Fruit fly (Drosophila melanogaster) S2 (cell line): ENCODE results near the gene RpL6.

Source experiments
- CG8478 ChIP-seq: fragments of >200 bp; optimal IDR thresholded peaks from 2 replicates; lab custom pipeline; 2018
- CTCF ChIP-seq, 2 experiments: fragments of >200 bp; optimal IDR thresholded peaks; 2 replicates each; lab custom pipeline; 2018

RpL6 gene

DNA sequence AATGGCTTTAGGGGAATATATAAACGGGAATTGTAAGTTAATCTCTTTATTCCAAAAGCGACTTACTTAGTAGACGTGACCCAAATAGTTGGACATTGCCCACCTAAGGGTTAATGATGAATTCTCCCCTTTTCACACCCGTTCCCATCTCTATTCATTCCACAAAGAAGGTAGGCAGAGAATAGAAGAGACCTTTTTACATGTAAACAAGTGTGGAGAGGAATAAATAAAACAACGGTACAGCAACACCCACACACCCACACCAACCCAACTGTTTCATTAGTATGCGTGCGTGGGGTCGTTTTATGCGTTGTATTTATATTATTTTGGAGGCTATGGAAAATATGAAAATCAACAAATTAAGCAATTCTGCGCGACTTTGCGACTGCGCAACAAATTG is 12.0 kb upstream of the RpL6 start:
- TF ChIP-seq CTCF (optimal IDR thresholded peaks at IDR 0.05; lab: Kevin White, UChicago) (no peak), CG8478 (lab: Kevin White, UChicago) (no peak)

DNA sequence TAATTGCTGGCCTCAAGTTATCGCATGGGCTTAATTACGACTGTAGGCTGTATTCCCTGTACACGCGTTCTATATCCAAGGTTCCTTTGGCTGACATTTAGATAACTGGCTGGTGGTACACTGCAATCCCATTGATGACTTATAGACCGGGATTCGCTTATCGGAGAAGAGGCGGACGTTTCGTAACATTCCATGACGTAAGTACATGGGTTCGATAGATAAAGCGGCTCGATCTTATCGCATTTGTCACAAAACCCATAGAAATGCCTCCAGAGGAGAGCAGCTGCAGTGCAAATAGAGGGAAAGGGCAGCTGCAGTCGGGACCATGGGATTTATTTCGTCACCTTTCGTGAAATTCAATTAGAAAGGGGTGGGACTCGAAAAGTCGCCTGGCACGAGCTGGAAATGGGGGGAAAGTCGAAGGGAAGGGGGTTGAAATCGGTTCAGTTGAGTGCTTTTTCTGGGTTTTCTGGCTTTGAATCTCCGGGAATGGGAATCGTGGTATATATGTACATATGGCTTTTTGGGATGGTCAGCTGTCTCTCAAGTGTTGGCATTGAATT is 11.4 kb upstream of the RpL6 start:
- TF ChIP-seq CTCF (optimal IDR thresholded peaks at IDR 0.05; lab: Kevin White, UChicago) (no peak), CG8478 (lab: Kevin White, UChicago) (no peak)

DNA sequence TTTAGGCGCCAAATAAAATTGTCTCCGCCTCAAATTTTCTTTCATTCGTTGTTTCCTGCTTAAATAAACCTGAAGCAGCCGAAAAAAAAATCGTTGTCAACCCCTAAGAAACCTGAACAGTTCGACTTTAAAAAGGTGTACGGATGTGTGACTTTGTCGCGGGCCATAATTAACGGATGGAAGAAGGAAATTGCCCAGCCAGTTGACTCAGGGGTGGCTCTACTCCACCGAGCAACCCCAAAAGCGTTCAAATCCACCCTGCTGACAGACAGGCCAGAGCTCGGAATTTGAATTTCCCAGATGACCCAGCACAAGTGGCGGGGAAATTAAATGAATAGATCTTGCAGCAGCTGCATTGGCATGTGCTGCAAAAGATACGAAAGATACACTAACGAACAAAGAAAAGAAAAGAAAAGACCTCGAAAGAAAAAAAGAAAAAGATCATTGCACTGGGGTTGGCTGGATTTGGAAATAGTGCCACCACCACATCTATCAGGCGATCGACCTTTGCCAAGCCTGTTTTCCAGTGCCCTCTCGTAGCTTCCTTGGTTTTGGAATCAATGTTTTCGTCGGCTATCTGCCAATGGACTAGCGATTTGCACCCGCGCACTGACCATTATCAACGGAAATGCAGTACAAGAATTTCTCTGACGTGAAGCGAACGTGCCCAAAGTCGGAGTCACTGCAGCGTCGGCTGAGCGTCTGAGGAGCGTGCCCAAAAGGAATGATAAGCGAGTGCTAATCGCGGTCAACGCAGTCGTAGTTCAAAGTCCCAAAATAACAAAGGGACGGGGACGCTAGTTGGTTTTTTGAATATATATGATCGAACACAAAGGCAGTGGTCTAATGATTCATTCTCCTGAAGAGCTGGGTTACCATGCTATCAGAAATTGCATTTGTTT is 10.5 kb upstream of the RpL6 start:
- TF ChIP-seq CG8478 (lab: Kevin White, UChicago) (no peak), CTCF (optimal IDR thresholded peaks at IDR 0.05; lab: Kevin White, UChicago) (no peak)

DNA sequence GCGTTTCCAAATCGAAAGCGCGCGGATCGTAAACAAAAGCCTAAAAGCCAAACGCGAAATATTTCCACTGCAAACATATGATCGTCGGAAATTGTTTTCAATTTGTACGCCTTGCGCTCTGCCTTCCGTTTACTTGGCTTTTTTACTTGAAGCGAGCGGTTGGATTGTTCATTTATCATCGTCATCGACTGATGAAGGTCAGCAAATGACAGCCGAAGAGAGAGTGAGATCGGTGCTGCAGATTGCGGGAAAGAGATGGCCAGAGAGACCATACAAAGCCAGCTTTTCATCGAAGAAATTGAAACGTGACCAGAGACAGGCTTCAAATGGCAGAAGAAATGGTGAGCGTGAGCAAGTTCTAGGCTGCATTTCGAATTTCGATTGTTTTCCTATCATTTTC is 9.8 kb upstream of the RpL6 start:
- TF ChIP-seq CTCF (optimal IDR thresholded peaks at IDR 0.05; lab: Kevin White, UChicago) (no peak), CG8478 (lab: Kevin White, UChicago) (no peak)

DNA sequence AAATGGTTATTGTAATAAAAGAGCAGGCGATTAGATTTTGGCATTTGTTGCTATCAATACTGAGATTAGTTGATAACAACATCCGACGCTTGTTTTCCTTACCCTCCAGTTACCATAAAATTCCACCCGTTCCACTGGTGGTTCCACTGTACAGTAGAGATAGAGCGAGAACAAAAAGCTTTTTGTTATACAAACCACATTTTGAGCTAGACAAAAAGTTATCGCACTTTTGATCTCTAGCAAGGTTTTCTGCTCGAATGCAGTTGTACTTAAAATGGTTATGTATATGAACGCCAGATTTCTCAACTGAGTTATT is 9.1 kb upstream of the RpL6 start:
- no peak for TF ChIP-seq CTCF (optimal IDR thresholded peaks at IDR 0.05; lab: Kevin White, UChicago)
- no peak for TF ChIP-seq CG8478 (lab: Kevin White, UChicago)

DNA sequence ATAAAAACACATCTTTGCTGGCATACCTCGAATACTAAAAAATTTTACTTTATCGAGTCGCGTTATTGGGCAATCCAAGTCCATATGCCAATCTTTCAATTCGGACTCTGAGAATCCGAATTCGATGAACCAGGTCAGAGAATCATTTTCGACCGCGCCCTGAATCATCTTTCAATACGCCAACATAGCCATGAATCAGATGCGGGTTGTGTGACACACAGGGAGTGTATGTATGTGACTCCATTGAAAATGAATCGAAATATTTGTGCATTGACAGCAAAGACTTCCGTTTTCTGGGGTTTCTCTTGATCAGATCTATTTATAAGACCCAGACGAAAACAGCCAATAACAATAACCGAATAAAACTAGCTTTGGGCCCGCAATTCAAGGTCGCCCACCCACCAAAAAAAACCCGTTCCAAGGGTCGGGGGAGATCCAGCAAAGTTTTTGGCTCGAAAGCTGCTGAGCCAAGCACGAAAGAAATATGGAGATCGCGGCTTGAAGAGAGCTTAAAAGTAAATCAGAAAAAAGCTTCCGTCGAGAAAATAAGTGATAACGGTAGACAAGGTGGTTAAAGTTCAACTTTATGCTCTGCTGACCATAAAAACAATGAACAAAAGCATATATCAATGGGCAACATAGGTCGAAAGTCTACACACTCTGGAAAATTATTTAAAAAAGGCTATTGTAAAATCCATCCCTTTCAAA is 8.6 kb upstream of the RpL6 start:
- no peak for TF ChIP-seq CTCF (optimal IDR thresholded peaks at IDR 0.05; lab: Kevin White, UChicago)
- TF ChIP-seq CG8478 (lab: Kevin White, UChicago): no peak

DNA sequence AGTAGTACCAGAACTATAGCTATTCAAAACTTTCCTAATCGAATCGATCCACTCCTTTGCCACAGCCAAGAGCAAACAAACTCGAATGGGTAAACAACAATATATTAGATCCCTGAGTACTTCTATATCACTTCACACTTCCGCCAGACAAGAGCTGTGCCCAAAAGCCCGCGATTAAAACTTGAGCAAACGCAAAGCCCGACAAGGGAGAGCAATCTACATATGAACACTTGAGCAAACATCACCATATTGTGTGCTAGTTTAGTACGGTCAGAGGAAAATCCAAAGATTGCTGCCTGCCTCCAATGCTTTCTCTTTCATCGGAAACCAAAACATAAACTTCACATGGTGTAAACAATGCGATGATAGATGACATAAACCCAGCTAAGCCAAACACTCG is 7.7 kb upstream of the RpL6 start:
- no peak for TF ChIP-seq CTCF (optimal IDR thresholded peaks at IDR 0.05; lab: Kevin White, UChicago)
- TF ChIP-seq CG8478 (lab: Kevin White, UChicago): no peak

DNA sequence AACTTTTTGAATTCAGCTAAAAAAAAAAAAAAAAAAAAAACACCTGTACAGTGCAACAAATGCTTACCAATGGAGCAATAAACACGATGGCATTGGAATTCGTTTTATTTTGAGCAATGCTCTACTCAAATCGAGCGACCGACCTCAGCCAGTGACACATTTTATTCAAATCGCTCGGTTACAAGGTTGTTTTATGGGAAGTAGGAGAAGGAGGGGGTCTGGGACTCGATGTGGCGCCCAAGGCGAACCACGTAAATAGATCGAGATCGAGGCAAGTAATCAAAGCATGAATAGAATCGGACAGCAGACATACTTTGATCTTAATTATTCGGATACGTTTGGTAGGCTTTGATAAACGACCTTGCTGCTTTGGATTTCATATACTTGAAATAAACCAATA is 7.2 kb upstream of the RpL6 start:
- no peak for TF ChIP-seq CTCF (optimal IDR thresholded peaks at IDR 0.05; lab: Kevin White, UChicago)
- TF ChIP-seq CG8478 (lab: Kevin White, UChicago): no peak

DNA sequence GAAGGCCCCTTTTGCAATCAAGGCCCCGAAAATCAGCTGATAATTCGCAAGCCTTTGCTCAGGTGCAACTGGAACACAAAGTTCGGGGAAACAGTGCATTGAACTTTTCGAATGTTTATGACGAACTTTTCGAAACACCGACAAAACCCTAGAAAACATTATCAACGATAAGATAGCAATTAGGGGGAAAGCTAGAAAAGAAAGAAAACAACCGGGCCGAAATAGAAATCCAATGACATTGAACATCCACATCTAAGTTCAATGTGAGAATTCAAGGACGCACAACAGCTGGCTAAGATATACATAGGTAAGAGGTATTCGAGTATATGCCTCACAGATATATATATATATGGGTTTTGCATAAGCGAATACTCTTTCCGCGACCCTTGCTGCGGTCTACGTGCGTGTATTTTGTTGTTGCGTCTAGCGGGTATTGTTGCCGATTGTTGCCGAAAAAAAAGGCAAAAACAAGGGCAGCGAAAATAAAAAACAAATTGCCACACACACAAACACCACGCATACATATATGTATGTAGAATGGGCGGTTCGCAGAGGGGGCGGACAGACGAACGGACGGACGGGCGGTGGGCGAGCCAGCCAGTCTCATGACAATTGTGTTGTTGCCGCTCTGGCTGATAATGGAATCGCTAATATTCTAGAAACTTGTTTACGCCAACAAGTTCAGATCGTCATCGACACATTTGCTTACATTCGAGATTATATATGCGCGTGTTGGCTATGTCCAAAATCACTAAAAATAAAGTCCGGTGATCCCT is 3.7 kb upstream of the RpL6 start:
- TF ChIP-seq CG8478 (lab: Kevin White, UChicago): no peak

DNA sequence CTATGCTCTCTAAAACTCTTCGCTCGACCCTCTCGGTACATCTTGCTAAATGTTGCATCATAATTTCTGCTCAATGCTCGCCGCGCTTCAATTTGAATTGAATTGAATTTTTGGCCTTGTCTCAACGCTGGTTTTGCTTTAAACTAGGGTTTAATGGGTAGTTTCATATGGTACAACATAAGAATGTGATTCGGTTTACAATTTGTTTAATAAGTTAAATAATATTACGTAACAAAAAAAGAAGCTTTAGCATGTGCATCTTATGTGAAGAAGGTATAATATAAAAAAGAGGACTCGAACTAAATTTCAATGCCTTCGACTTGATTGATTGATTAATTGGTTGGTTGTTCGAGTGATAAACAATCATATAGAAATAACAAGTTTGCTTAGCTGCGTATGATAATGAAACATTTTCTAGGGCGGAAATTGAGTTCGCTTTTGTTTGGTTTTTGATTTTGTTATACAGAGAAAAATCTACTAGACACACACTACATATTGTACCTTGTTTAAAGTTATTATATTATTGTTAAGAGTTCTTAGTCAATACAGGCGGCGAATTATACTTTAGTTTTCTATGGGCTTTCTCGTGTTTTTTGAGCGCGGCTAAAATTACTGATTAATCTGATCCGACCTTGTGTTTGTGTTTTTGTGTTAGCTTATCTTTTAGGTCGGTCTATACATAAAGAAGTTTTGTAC is 1.9 kb upstream of the RpL6 start:
- no peak for TF ChIP-seq CTCF (optimal IDR thresholded peaks at IDR 0.05; lab: Kevin White, UChicago)

DNA sequence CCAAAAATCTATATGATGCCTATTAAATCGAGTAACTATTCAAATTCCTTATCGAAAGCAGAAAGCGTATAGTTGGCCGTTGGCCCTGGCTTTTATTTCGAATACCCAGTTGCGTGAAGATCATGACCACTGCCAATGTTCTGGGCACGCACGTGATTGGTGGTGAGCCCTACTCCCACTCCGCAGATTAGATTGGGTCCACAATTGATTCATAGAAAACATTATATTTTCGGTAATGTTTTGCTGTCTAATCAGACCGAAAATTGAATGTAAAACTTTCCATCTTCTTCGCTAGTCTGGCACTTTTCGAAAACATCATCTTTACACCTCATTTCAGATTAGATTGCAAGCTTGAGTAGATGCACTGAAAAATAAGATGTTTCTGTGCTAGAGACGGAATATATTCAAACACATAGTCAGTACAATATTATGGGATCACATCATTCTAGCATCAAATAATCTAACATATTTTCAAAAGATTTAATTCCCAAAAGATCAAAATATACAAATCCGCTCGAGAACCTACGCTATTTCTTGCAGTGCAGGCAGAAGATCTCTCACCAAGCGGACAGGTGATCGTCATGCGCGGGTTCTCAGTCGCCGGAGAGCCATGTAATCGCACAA is 3.6 kb downstream of the RpL6 start, which contains the start of gene CG1774:
CG1774 (plus strand) TSS at position 548 of the 624 bp plus-strand sequence.
- TF ChIP-seq CG8478 (lab: Kevin White, UChicago): no peak

DNA sequence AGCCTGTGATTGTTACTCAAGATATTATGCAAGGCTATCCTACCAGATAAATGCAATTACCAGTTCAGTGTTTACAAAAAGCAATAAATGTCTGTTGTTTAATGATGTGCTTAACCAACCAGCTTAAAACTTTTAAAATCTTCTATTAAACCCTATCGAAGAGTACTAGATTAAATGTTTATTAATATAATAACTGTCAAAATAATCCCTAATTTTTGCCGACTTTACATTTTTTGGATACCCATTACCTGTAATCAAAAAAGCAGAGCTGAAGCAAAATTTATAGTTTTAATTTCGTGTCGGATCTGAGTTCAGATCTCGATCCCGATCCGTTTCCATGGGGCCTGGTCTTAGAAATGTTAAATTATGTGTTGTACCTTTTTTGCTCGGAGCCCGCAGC is 5.7 kb downstream of the RpL6 start, which contains the start of gene CG1638:
CG1638 (plus strand) TSS at position 301 of the 400 bp plus-strand sequence.
- TF ChIP-seq CTCF (optimal IDR thresholded peaks at IDR 0.05; lab: Kevin White, UChicago): no peak
- no peak for TF ChIP-seq CG8478 (lab: Kevin White, UChicago)

DNA sequence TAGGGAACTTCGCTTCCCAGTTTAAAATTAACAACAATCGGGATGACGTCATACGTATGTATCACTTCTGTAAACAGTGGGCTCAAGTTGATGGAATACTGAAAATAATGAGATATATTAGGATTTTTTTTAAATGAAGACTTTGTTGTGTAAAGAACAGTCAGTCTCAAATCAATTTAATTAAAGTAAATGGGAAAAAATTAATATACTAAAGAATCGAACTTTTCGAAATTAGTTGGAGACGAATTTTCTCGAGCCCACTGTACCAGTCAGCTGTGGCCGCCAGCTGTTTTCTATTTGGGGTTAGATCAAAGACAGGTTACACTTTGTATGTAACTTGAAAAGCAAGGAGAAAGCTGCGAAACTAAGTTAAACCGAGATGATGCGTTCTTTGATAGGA is 7.6 kb downstream of the RpL6 start, which contains the start of gene CG1635:
CG1635 (plus strand) TSS at position 300 of the 400 bp plus-strand sequence.
- TF ChIP-seq CG8478 (lab: Kevin White, UChicago) (no peak), CTCF (optimal IDR thresholded peaks at IDR 0.05; lab: Kevin White, UChicago) (no peak)
